Fruit fly (Drosophila melanogaster): Measurements from ENCODE around the gene CG31626.

CG31626 gene

DNA sequence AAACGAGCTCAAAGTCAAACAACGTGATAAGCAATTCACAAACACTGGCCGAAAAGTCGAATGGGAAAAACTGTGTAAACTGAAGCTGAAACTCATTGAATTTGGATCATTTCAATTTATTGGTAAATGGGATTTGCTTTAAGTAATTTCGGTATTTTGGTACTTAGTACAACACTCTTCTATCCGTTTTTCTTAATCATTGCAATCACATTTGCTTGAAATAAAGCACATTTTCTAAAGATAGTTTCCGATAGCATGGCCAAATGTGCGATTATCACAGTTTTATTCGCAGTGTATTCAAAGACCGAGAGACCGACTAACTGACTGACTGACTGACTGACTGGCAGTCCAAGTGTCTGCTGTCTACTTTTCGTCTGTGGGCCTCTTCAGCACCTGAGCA is 40.0 kb downstream of the CG31626 start:
- TF ChIP-seq psq (GFP tag; optimal IDR thresholded peaks at IDR 0.05) = no peak
- TF ChIP-seq Hr78 (GFP tag; optimal IDR thresholded peaks at IDR 0.05) = no peak
- no peak for TF ChIP-seq Dif (GFP tag; optimal IDR thresholded peaks at IDR 0.05; ENCODE audit: partially characterized antibody)
- peak; percentile 39 for TF ChIP-seq h (GFP tag; optimal IDR thresholded peaks at IDR 0.05)
- no peak for TF ChIP-seq N (GFP tag; optimal IDR thresholded peaks at IDR 0.05)
- no peak for TF ChIP-seq usp (GFP tag; optimal IDR thresholded peaks at IDR 0.05)
- TF ChIP-seq br (GFP tag; optimal IDR thresholded peaks at IDR 0.05) = no peak
- no peak for TF ChIP-seq Sp1 (GFP tag; optimal IDR thresholded peaks at IDR 0.05)
- no peak for TF ChIP-seq OdsH (GFP tag; optimal IDR thresholded peaks at IDR 0.05)
- no peak for TF ChIP-seq Vsx2 (GFP tag; optimal IDR thresholded peaks at IDR 0.05; ENCODE audit: partially characterized antibody)
- no peak for TF ChIP-seq Dfd (GFP tag; optimal IDR thresholded peaks at IDR 0.05)
- no peak for TF ChIP-seq brk (GFP tag; optimal IDR thresholded peaks at IDR 0.05)
- no peak for TF ChIP-seq Hr83 (GFP tag; optimal IDR thresholded peaks at IDR 0.05; ENCODE audit: poor library complexity, severe bottlenecking)
- TF ChIP-seq HLH106 (tag; optimal IDR thresholded peaks at IDR 0.05) = peak; percentile 28
- TF ChIP-seq jim (GFP tag; optimal IDR thresholded peaks at IDR 0.05) = no peak
- no peak for TF ChIP-seq lola (GFP tag; optimal IDR thresholded peaks at IDR 0.05)
- no peak for TF ChIP-seq GATAd (GFP tag; optimal IDR thresholded peaks at IDR 0.05)
- TF ChIP-seq fru (GFP tag; optimal IDR thresholded peaks at IDR 0.05) = peak; percentile 46
- peak in 1 of 2 experiments; percentile 8 for TF ChIP-seq foxo (GFP tag; optimal IDR thresholded peaks at IDR 0.05)
- TF ChIP-seq dl (GFP tag; optimal IDR thresholded peaks at IDR 0.05; ENCODE audit: insufficient read depth in 1 of 2, partially characterized antibody in 2 of 2) = no peak
- TF ChIP-seq CG32264 (GFP tag; optimal IDR thresholded peaks at IDR 0.05) = no peak
- no peak for TF ChIP-seq Hnf4 (GFP tag; optimal IDR thresholded peaks at IDR 0.05)
- TF ChIP-seq Rel (GFP tag; optimal IDR thresholded peaks at IDR 0.05) = no peak
- no peak for TF ChIP-seq Rel (tag; optimal IDR thresholded peaks at IDR 0.05)

dm6 chr2L:21195331-21195730 is 41.2 kb downstream of the CG31626 start:
- TF ChIP-seq br (GFP tag; optimal IDR thresholded peaks at IDR 0.05) = no peak
- TF ChIP-seq ey (GFP tag; optimal IDR thresholded peaks at IDR 0.05) = peak; percentile 9
- no peak for TF ChIP-seq GATAd (GFP tag; optimal IDR thresholded peaks at IDR 0.05)
- no peak for TF ChIP-seq tai (GFP tag; optimal IDR thresholded peaks at IDR 0.05)
- no peak for TF ChIP-seq Hr83 (GFP tag; optimal IDR thresholded peaks at IDR 0.05; ENCODE audit: poor library complexity, severe bottlenecking)
- TF ChIP-seq dsf (GFP tag; optimal IDR thresholded peaks at IDR 0.05; ENCODE audit: borderline replicate concordance) = no peak
- TF ChIP-seq foxo (GFP tag; optimal IDR thresholded peaks at IDR 0.05) = peak in 1 of 2 experiments; percentile 12
- no peak for TF ChIP-seq HLH106 (tag; optimal IDR thresholded peaks at IDR 0.05)
- TF ChIP-seq rgr (GFP tag; optimal IDR thresholded peaks at IDR 0.05) = peak; percentile 4
- TF ChIP-seq h (GFP tag; optimal IDR thresholded peaks at IDR 0.05) = peak; percentile 14
- TF ChIP-seq OdsH (GFP tag; optimal IDR thresholded peaks at IDR 0.05) = no peak
- no peak for TF ChIP-seq Abd-B (GFP tag; optimal IDR thresholded peaks at IDR 0.05)
- no peak for TF ChIP-seq lola (GFP tag; optimal IDR thresholded peaks at IDR 0.05)
- TF ChIP-seq pan (optimal IDR thresholded peaks at IDR 0.05) = no peak
- no peak for TF ChIP-seq jim (GFP tag; optimal IDR thresholded peaks at IDR 0.05)

dm6 chr2L:21189273-21189781 is 47.2 kb downstream of the CG31626 start:
- TF ChIP-seq Sp1 (GFP tag; optimal IDR thresholded peaks at IDR 0.05) = no peak
- no peak for TF ChIP-seq foxo (GFP tag; optimal IDR thresholded peaks at IDR 0.05)

dm6 chr2L:21187753-21188152 is 48.8 kb downstream of the CG31626 start:
- TF ChIP-seq Vsx2 (GFP tag; optimal IDR thresholded peaks at IDR 0.05; ENCODE audit: partially characterized antibody) = no peak
- TF ChIP-seq sage (GFP tag; optimal IDR thresholded peaks at IDR 0.05) = no peak
- no peak for TF ChIP-seq brk (GFP tag; optimal IDR thresholded peaks at IDR 0.05)
- TF ChIP-seq CG32264 (GFP tag; optimal IDR thresholded peaks at IDR 0.05) = no peak
- TF ChIP-seq foxo (GFP tag; optimal IDR thresholded peaks at IDR 0.05) = no peak
- no peak for TF ChIP-seq dsf (GFP tag; optimal IDR thresholded peaks at IDR 0.05; ENCODE audit: borderline replicate concordance)
- TF ChIP-seq lola (GFP tag; optimal IDR thresholded peaks at IDR 0.05) = no peak
- no peak for TF ChIP-seq Hnf4 (GFP tag; optimal IDR thresholded peaks at IDR 0.05)
- TF ChIP-seq ey (GFP tag; optimal IDR thresholded peaks at IDR 0.05) = no peak
- no peak for TF ChIP-seq dmrt93B (GFP tag; optimal IDR thresholded peaks at IDR 0.05)
- no peak for TF ChIP-seq dl (GFP tag; optimal IDR thresholded peaks at IDR 0.05; ENCODE audit: insufficient read depth in 1 of 2, partially characterized antibody in 2 of 2)
- no peak for TF ChIP-seq jim (GFP tag; optimal IDR thresholded peaks at IDR 0.05)

Measured in whole organism, wandering third instar larva.